Worm (Caenorhabditis elegans) whole organism, early embryonic: ENCODE data around the gene str-134.

ENCODE experiments used
- F13C5.2 ChIP-seq: sonication (generic microtip); optimal IDR thresholded peaks from 2 replicates; lab custom pipeline; 2017; ENCODE audit warnings: mild to moderate bottlenecking, missing genetic modification characterization, inconsistent platforms, missing compliant biosample characterization
- aly-1 ChIP-seq: sonication (generic microtip); optimal IDR thresholded peaks from 2 replicates; lab custom pipeline; 2016; ENCODE audit warnings: missing genetic modification characterization, missing compliant biosample characterization
- ama-1 ChIP-seq: fragments of 150-350 bp; optimal IDR thresholded peaks from 2 replicates; lab custom pipeline; 2014
- ceh-13 ChIP-seq: fragments of 200-800 bp; sonication (Bioruptor generic); optimal IDR thresholded peaks from 2 replicates; lab custom pipeline; 2018; ENCODE audit warnings: mild to moderate bottlenecking, missing genetic modification characterization, missing compliant biosample characterization
- flt-1 ChIP-seq: fragments of 200-800 bp; sonication (Bioruptor generic); IDR thresholded peaks from 2 replicates; pipeline ENCODE4 v1.3.6; 2022; ENCODE audit warnings: missing genetic modification characterization, missing compliant biosample characterization
- hmbx-1 ChIP-seq: sonication (generic microtip); optimal IDR thresholded peaks from 2 replicates; lab custom pipeline; 2016; ENCODE audit warnings: mild to moderate bottlenecking, missing genetic modification characterization, missing compliant biosample characterization
- hmg-4 ChIP-seq: fragments of 200-800 bp; sonication (Bioruptor generic); optimal IDR thresholded peaks from 2 replicates; lab custom pipeline; 2018; ENCODE audit warnings: mild to moderate bottlenecking, missing genetic modification characterization, missing compliant biosample characterization
- hnd-1 ChIP-seq: sonication (generic microtip); optimal IDR thresholded peaks from 2 replicates; lab custom pipeline; 2016; ENCODE audit warnings: missing genetic modification characterization, missing compliant biosample characterization
- scrt-1 ChIP-seq: fragments of 200-800 bp; sonication (Bioruptor generic); IDR thresholded peaks from 2 replicates; pipeline ENCODE4 v1.3.6; 2022; ENCODE audit warnings: missing genetic modification characterization, missing compliant biosample characterization
- sea-1 ChIP-seq: fragments of 200-800 bp; sonication (Bioruptor generic); conservative IDR thresholded peaks from 2 replicates; pipeline ENCODE4 v1.3.6; 2022; ENCODE audit warnings: missing genetic modification characterization, missing compliant biosample characterization
- tbx-37 ChIP-seq: fragments of 200-800 bp; sonication (Bioruptor generic); conservative IDR thresholded peaks from 2 replicates; pipeline ENCODE4 v1.3.6; 2022; ENCODE audit warnings: missing genetic modification reagents, missing genetic modification characterization, missing compliant biosample characterization
- tra-4 ChIP-seq: sonication (generic microtip); optimal IDR thresholded peaks from 2 replicates; lab custom pipeline; 2017; ENCODE audit warnings: missing genetic modification characterization, missing compliant biosample characterization

DNA sequence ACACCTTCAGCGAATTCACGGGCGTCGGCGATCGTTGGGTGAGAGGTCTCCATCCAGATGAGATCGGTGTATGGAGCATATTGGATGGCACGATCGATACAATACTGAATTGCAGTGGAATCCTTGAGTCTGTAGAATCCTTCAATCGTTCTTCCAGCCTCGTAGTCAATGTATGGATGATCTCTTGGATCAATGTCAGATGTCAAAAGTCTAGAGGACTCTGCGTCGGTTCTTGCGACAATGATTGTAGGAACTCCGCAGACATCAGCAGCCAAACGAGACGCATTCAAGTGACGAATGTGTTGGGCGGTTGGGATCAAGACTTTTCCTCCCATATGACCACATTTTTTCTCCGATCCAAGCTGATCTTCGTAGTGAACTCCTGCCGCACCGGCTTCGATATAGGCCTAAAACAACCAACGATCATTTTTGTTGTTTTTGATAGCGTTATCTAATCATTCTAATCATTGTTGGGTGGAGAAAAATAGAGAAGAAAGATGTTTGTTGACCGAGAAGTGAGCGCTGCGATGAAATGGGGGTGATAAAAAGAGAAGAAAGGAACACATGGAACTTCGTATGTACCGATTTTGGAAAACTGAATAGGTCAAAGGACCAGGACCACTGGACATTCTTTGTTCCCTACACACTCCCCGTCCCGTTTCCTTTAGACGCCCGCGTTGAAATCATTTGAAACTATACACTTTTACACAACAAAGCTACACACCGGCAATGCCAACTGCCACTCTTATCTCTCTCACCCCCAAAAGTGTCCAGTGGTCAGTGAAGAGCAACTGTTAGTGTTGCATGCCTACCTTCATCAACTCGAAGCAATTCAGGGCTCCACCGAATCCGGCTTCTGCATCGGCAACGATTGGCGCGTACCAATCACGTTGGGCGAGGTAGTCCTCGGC, 16.6 kb upstream of the str-134 start:
- TF ChIP-seq hmg-4 (no peak), flt-1 (GFP tag; lab: Robert Waterston, UW) (no peak), F13C5.2 (tag; lab: Kevin White, UChicago) (no peak), tbx-37 (GFP tag; lab: Robert Waterston, UW) (no peak), ama-1 (lab: Kevin White, UChicago) (no peak), sea-1 (no peak), hmbx-1 (no peak), tra-4 (tag; lab: Kevin White, UChicago) (no peak), hnd-1 (tag; lab: Kevin White, UChicago) (no peak), aly-1 (tag; lab: Kevin White, UChicago) (no peak), scrt-1 (GFP tag; lab: Robert Waterston, UW) (no peak), ceh-13 (no peak)
